Worm (Caenorhabditis elegans) whole organism, L3 larva: ENCODE results near the gene srb-17.

Source experiments
- aly-2 ChIP-seq: fragments of 150-350 bp; optimal IDR thresholded peaks from 2 replicates; lab custom pipeline; 2014; ENCODE audit warnings: missing biosample characterization, missing genetic modification characterization
- ama-1 ChIP-seq: fragments of 150-350 bp; optimal IDR thresholded peaks from 2 replicates; lab custom pipeline; 2018
- ceh-16 ChIP-seq: sonication (generic microtip); optimal IDR thresholded peaks from 2 replicates; lab custom pipeline; 2017; ENCODE audit warnings: missing biosample characterization, missing genetic modification characterization
- egl-27 ChIP-seq: sonication (generic microtip); optimal IDR thresholded peaks from 4 replicates; lab custom pipeline; 2017; ENCODE audit warnings: missing biosample characterization, missing genetic modification reagents, missing genetic modification characterization
- fos-1 ChIP-seq: fragments of 150-350 bp; optimal IDR thresholded peaks from 2 replicates; lab custom pipeline; 2014; ENCODE audit warnings: missing biosample characterization, missing genetic modification characterization
- nhr-237 ChIP-seq: fragments of 150-350 bp; optimal IDR thresholded peaks from 2 replicates; lab custom pipeline; 2014; ENCODE audit warnings: missing biosample characterization, missing genetic modification characterization
- nhr-25 ChIP-seq: sonication (generic microtip); optimal IDR thresholded peaks from 2 replicates; lab custom pipeline; 2017; ENCODE audit warnings: missing biosample characterization, missing genetic modification characterization
- nhr-77 ChIP-seq: fragments of 150-350 bp; optimal IDR thresholded peaks from 2 replicates; lab custom pipeline; 2014; ENCODE audit warnings: missing biosample characterization, missing genetic modification characterization
- ztf-11 ChIP-seq: fragments of 150-350 bp; optimal IDR thresholded peaks from 2 replicates; lab custom pipeline; 2014; ENCODE audit warnings: missing biosample characterization, missing genetic modification characterization

DNA sequence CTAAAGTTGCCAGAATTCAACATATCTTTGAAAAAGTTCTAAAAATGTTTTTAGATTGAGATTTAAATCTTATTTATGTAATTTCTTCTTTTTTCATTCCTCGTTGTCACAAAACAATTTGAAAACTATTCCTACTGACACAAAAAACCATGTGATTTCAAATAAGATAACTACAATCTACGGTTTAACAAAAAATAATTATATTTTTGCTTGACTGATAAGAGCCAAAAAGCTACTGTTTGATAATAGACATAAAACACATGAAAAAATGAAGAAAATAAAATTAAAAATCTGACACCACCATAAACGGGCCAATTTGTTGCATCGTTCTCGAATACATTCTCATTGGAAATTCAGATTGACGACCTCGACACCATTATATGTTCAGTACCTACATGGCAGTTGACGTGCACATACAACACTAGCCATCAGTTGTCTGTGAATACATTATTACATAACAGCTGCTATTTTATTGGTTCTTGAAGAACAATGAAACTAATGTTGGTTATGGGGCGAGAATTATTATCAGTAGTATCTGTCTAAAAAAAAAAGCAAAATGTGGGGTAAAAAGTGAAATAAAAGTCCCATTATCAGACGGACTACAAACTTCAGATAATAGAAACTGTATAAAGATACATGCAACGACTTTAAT, 7.1 kb upstream of the srb-17 start, which contains the start of gene ugt-43:
- TF ChIP-seq ama-1 (lab: Kevin White, UChicago) (no peak), nhr-25 (no peak), nhr-237 (tag; lab: Kevin White, UChicago) (no peak), nhr-77 (tag; lab: Kevin White, UChicago) (no peak), ceh-16 (tag; lab: Kevin White, UChicago) (no peak), egl-27 (tag; lab: Kevin White, UChicago) (no peak), ztf-11 (tag; lab: Kevin White, UChicago) (no peak), aly-2 (tag; lab: Kevin White, UChicago) (no peak), fos-1 (tag; lab: Kevin White, UChicago) (no peak)
